Fruit fly (Drosophila melanogaster): ENCODE measurements around the gene Eogt.

DNA sequence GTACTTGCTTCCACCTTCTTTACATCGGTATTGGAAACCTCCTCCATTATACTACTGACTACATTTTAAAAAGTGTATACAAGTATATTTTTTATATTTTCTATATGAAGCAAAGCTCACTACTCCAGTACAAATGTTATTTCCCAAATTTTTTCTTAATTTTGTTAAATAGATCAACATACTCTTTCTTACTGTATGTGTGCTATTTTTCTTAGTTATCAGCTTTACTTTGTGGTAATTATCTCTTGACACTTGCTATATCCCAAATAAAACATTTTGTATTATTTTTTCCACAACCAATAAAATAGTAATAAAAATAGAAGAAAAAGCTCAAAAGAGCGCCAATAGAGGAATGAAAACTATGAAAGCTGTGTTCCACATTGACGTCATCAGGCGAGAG, 9.7 kb downstream of the Eogt start, which contains the start of gene CG43750:
- no peak for TF ChIP-seq CG34367 (tag; optimal IDR thresholded peaks at IDR 0.05)
- no peak for TF ChIP-seq Snoo (tag; optimal IDR thresholded peaks at IDR 0.05)
- TF ChIP-seq EcR (GFP tag; optimal IDR thresholded peaks at IDR 0.05) = no peak
- no peak for TF ChIP-seq Ets98B (GFP tag; IDR thresholded peaks at IDR 0.05)
- TF ChIP-seq CG17806 (tag; optimal IDR thresholded peaks at IDR 0.05) = no peak
- TF ChIP-seq CG15710 (tag; optimal IDR thresholded peaks at IDR 0.05) = no peak
- TF ChIP-seq CG8159 (tag; optimal IDR thresholded peaks at IDR 0.05) = no peak

Data from whole organism, pupa.